Worm (Caenorhabditis elegans) whole organism, young adult: ENCODE results near the gene F14D7.14.

ENCODE experiments used
- B0261.1 ChIP-seq: sonication (generic microtip); optimal IDR thresholded peaks from 2 replicates; lab custom pipeline; 2016; ENCODE audit warnings: mild to moderate bottlenecking, missing genetic modification characterization, moderate library complexity, missing compliant biosample characterization
- C06A6.2 ChIP-seq: fragments of 200-800 bp; sonication (Bioruptor generic); conservative IDR thresholded peaks from 2 replicates; pipeline ENCODE4 v1.3.6; 2022; ENCODE audit warnings: missing genetic modification characterization, missing compliant biosample characterization
- F10E7.11 ChIP-seq: sonication (generic microtip); optimal IDR thresholded peaks from 2 replicates; lab custom pipeline; 2017; ENCODE audit warnings: mild to moderate bottlenecking, missing genetic modification characterization, moderate library complexity, missing compliant biosample characterization
- F23B12.7 ChIP-seq: sonication (generic microtip); optimal IDR thresholded peaks from 2 replicates; lab custom pipeline; 2017; ENCODE audit warnings: missing genetic modification characterization, mild to moderate bottlenecking, missing compliant biosample characterization, antibody characterized with exemption, moderate library complexity; ENCODE audit not compliant: insufficient read depth
- F39B2.1 ChIP-seq: fragments of 200-800 bp; sonication (Bioruptor generic); IDR thresholded peaks from 2 replicates; pipeline ENCODE4 v1.3.6; 2022; ENCODE audit warnings: missing genetic modification reagents, missing genetic modification characterization, missing compliant biosample characterization
- F52B5.7 ChIP-seq: sonication (generic microtip); optimal IDR thresholded peaks from 2 replicates; lab custom pipeline; 2016; ENCODE audit warnings: mild to moderate bottlenecking, missing genetic modification characterization, missing compliant biosample characterization
- T07F8.4 ChIP-seq: sonication (generic microtip); optimal IDR thresholded peaks from 2 replicates; lab custom pipeline; 2016; ENCODE audit warnings: mild to moderate bottlenecking, missing genetic modification characterization, moderate library complexity, missing compliant biosample characterization
- T26A5.8 ChIP-seq: sonication (generic microtip); optimal IDR thresholded peaks from 2 replicates; lab custom pipeline; 2016; ENCODE audit warnings: missing genetic modification characterization, missing compliant biosample characterization
- Y53F4B.3 ChIP-seq: fragments of 200-800 bp; sonication (Bioruptor generic); IDR thresholded peaks from 2 replicates; pipeline ENCODE4 v1.3.6; 2022; ENCODE audit warnings: missing genetic modification reagents, missing genetic modification characterization, missing compliant biosample characterization
- Y53G8AR.9 ChIP-seq: fragments of 200-800 bp; sonication (Bioruptor generic); conservative IDR thresholded peaks from 2 replicates; pipeline ENCODE4 v1.3.6; 2022; ENCODE audit warnings: missing genetic modification reagents, missing genetic modification characterization, missing compliant biosample characterization
- akir-1 ChIP-seq: fragments of 200-800 bp; sonication (Bioruptor generic); optimal IDR thresholded peaks from 2 replicates; lab custom pipeline; 2018; ENCODE audit warnings: mild to moderate bottlenecking, missing genetic modification characterization, moderate library complexity, missing compliant biosample characterization
- ama-1 ChIP-seq, 3 experiments: fragments of 150-350 bp in 1 of 3; sonication (generic microtip) in 2 of 3; optimal IDR thresholded peaks; 2 replicates each; lab custom pipeline; 2014 to 2018; ENCODE audit warnings: missing biosample characterization in 2 of 3, missing genetic modification characterization in 2 of 3, missing genetic modification reagents in 2 of 3
- aptf-2 ChIP-seq: fragments of 200-800 bp; sonication (Bioruptor generic); conservative IDR thresholded peaks from 2 replicates; pipeline ENCODE4 v1.3.6; 2022; ENCODE audit warnings: missing genetic modification reagents, missing genetic modification characterization, missing compliant biosample characterization
- aptf-3 ChIP-seq: fragments of 200-800 bp; sonication (Bioruptor generic); IDR thresholded peaks from 2 replicates; pipeline ENCODE4 v1.3.6; 2022; ENCODE audit warnings: missing genetic modification characterization, missing compliant biosample characterization
- atf-7 ChIP-seq: sonication (generic microtip); optimal IDR thresholded peaks from 2 replicates; lab custom pipeline; 2017; ENCODE audit warnings: mild to moderate bottlenecking, missing genetic modification characterization, missing compliant biosample characterization
- athp-1 ChIP-seq: sonication (generic microtip); optimal IDR thresholded peaks from 2 replicates; lab custom pipeline; 2017; ENCODE audit warnings: mild to moderate bottlenecking, missing genetic modification characterization, missing compliant biosample characterization
- attf-5 ChIP-seq: fragments of 200-800 bp; sonication (Bioruptor generic); optimal IDR thresholded peaks from 2 replicates; lab custom pipeline; 2018; ENCODE audit warnings: mild to moderate bottlenecking, missing genetic modification characterization, missing compliant biosample characterization
- bed-1 ChIP-seq: fragments of 200-800 bp; sonication (Bioruptor generic); IDR thresholded peaks from 2 replicates; pipeline ENCODE4 v1.3.6; 2022; ENCODE audit warnings: missing genetic modification reagents, missing genetic modification characterization, missing compliant biosample characterization
- bed-2 ChIP-seq: fragments of 200-800 bp; sonication (Bioruptor generic); IDR thresholded peaks from 2 replicates; pipeline ENCODE4 v1.3.6; 2022; ENCODE audit warnings: missing genetic modification reagents, missing genetic modification characterization, missing compliant biosample characterization
- cebp-2 ChIP-seq: fragments of 200-800 bp; sonication (Bioruptor generic); IDR thresholded peaks from 2 replicates; pipeline ENCODE4 v1.3.6; 2022; ENCODE audit warnings: missing genetic modification characterization, missing compliant biosample characterization
- ceh-79 ChIP-seq: sonication (generic microtip); optimal IDR thresholded peaks from 2 replicates; lab custom pipeline; 2017; ENCODE audit warnings: mild to moderate bottlenecking, missing genetic modification characterization, missing compliant biosample characterization
- chd-7 ChIP-seq: sonication (generic microtip); optimal IDR thresholded peaks from 2 replicates; lab custom pipeline; 2016; ENCODE audit warnings: mild to moderate bottlenecking, missing genetic modification characterization, moderate library complexity, missing compliant biosample characterization
- die-1 ChIP-seq: sonication (generic microtip); optimal IDR thresholded peaks from 2 replicates; lab custom pipeline; 2016; ENCODE audit warnings: missing genotype, mild to moderate bottlenecking, missing genetic modification characterization, missing compliant biosample characterization
- gei-17 ChIP-seq: fragments of 200-800 bp; sonication (Bioruptor generic); optimal IDR thresholded peaks from 2 replicates; lab custom pipeline; 2018; ENCODE audit warnings: mild to moderate bottlenecking, missing genetic modification characterization, missing compliant biosample characterization
- hmg-1.2 ChIP-seq: fragments of 200-800 bp; sonication (Bioruptor generic); IDR thresholded peaks from 2 replicates; pipeline ENCODE4 v1.3.6; 2022; ENCODE audit warnings: missing genetic modification reagents, missing genetic modification characterization, missing compliant biosample characterization
- hrde-1 ChIP-seq: sonication (generic microtip); optimal IDR thresholded peaks from 2 replicates; lab custom pipeline; 2016; ENCODE audit warnings: missing genetic modification characterization, mild to moderate bottlenecking, missing compliant biosample characterization, moderate library complexity, missing genotype, missing genetic modification reagents, borderline replicate concordance
- hsf-1 ChIP-seq: fragments of 200-800 bp; sonication (Bioruptor generic); IDR thresholded peaks from 2 replicates; pipeline ENCODE4 v1.3.6; 2022; ENCODE audit warnings: missing genetic modification reagents, missing genetic modification characterization, missing compliant biosample characterization
- lag-1 ChIP-seq: fragments of 200-800 bp; sonication (Bioruptor generic); IDR thresholded peaks from 2 replicates; pipeline ENCODE4 v1.3.6; 2022; ENCODE audit warnings: missing genetic modification reagents, missing genetic modification characterization, missing compliant biosample characterization
- let-607 ChIP-seq, 2 experiments: fragments of 200-800 bp in 1 of 2; sonication (Bioruptor generic) in 1 of 2; sonication (generic microtip) in 1 of 2; optimal IDR thresholded peaks; 2 replicates each; lab custom pipeline; 2016 to 2018; ENCODE audit warnings: mild to moderate bottlenecking in 2 of 2, missing compliant biosample characterization in 2 of 2, missing genetic modification characterization in 2 of 2, moderate library complexity in 2 of 2, missing genotype in 1 of 2
- lin-35 ChIP-seq, 3 experiments: fragments of 150-350 bp in 2 of 3; sonication (generic microtip) in 1 of 3; optimal IDR thresholded peaks; 2 replicates each; lab custom pipeline; 2014 to 2018; ENCODE audit warnings: missing biosample characterization in 3 of 3, missing genetic modification characterization in 3 of 3, missing genetic modification reagents in 3 of 3
- lin-40 ChIP-seq: sonication (generic microtip); optimal IDR thresholded peaks from 2 replicates; lab custom pipeline; 2016; ENCODE audit warnings: missing genetic modification characterization, mild to moderate bottlenecking, missing compliant biosample characterization, missing genotype, missing genetic modification reagents
- madf-6 ChIP-seq: fragments of 200-800 bp; sonication (Bioruptor generic); IDR thresholded peaks from 2 replicates; pipeline ENCODE4 v1.3.6; 2022; ENCODE audit warnings: missing genetic modification reagents, missing genetic modification characterization, missing compliant biosample characterization
- mcd-1 ChIP-seq: fragments of 200-800 bp; sonication (Bioruptor generic); IDR thresholded peaks from 2 replicates; pipeline ENCODE4 v1.3.6; 2022; ENCODE audit warnings: missing genetic modification reagents, missing genetic modification characterization, missing compliant biosample characterization
- mel-28 ChIP-seq: sonication (generic microtip); optimal IDR thresholded peaks from 2 replicates; lab custom pipeline; 2016; ENCODE audit warnings: borderline replicate concordance, mild to moderate bottlenecking, missing genetic modification characterization, missing compliant biosample characterization
- mxl-1 ChIP-seq: sonication (generic microtip); optimal IDR thresholded peaks from 2 replicates; lab custom pipeline; 2016; ENCODE audit warnings: missing genetic modification characterization, missing compliant biosample characterization
- nfya-2 ChIP-seq: fragments of 200-800 bp; sonication (Bioruptor generic); IDR thresholded peaks from 2 replicates; pipeline ENCODE4 v1.3.6; 2022; ENCODE audit warnings: missing genetic modification reagents, missing genetic modification characterization, missing compliant biosample characterization
- nfyb-1 ChIP-seq: fragments of 200-800 bp; sonication (Bioruptor generic); IDR thresholded peaks from 2 replicates; pipeline ENCODE4 v1.3.6; 2022; ENCODE audit warnings: missing genetic modification reagents, missing genetic modification characterization, missing compliant biosample characterization
- nhr-27 ChIP-seq: fragments of 200-800 bp; sonication (Bioruptor generic); optimal IDR thresholded peaks from 2 replicates; lab custom pipeline; 2018; ENCODE audit warnings: mild to moderate bottlenecking, missing genetic modification characterization, moderate library complexity, missing compliant biosample characterization
- nhr-80 ChIP-seq: sonication (generic microtip); optimal IDR thresholded peaks from 2 replicates; lab custom pipeline; 2016; ENCODE audit warnings: missing genetic modification characterization, missing compliant biosample characterization
- nhr-90 ChIP-seq: sonication (generic microtip); optimal IDR thresholded peaks from 2 replicates; lab custom pipeline; 2016; ENCODE audit warnings: missing genotype, mild to moderate bottlenecking, missing genetic modification characterization, missing compliant biosample characterization
- pbrm-1 ChIP-seq: fragments of 200-800 bp; sonication (Bioruptor generic); IDR thresholded peaks from 2 replicates; pipeline ENCODE4 v1.3.6; 2022; ENCODE audit warnings: missing genetic modification reagents, missing genetic modification characterization, missing compliant biosample characterization
- repo-1 ChIP-seq: sonication (generic microtip); optimal IDR thresholded peaks from 2 replicates; lab custom pipeline; 2017; ENCODE audit warnings: mild to moderate bottlenecking, missing genetic modification characterization, missing compliant biosample characterization
- snpc-1.3 ChIP-seq: sonication (generic microtip); optimal IDR thresholded peaks from 2 replicates; lab custom pipeline; 2017; ENCODE audit warnings: missing genetic modification characterization, mild to moderate bottlenecking, missing compliant biosample characterization, antibody characterized with exemption, moderate library complexity, missing genotype, missing genetic modification reagents; ENCODE audit not compliant: insufficient read depth
- tlf-1 ChIP-seq: fragments of 200-800 bp; sonication (Bioruptor generic); optimal IDR thresholded peaks from 2 replicates; lab custom pipeline; 2018; ENCODE audit warnings: mild to moderate bottlenecking, missing genetic modification characterization, missing compliant biosample characterization
- ztf-25 ChIP-seq: fragments of 200-800 bp; sonication (Bioruptor generic); IDR thresholded peaks from 2 replicates; pipeline ENCODE4 v1.3.6; 2022; ENCODE audit warnings: missing genetic modification reagents, missing genetic modification characterization, missing compliant biosample characterization

F14D7.14 gene

DNA sequence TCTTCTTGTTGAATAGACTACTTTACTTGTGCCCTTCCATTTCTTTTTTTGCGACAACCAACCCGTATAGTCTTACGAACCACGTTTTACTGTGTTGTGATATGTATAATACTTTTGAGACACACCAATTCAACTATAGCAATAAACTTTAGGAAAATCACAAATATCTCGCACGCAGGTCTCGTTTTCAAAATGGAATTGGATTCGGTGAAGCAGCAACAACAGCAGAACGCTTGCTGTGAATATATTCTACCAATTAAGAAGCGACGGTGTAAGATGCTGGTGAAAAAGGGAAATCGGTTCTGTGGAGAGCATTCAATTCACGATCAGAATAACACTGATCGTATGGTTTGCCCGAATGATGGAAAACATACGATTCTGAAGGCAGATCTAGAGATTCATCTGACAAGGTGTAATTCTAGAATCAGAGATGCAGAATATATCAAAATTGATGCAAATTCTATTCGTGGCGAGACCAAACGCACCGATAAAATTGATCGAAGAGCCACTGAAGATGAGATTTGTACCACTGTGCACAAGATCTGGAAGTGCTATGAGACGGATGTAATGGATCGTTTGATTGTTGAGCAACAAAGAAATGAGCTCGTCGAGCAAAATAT, 44.6 kb downstream of the F14D7.14 start, which contains the start of gene Y49A3A.3 (continued):
- TF ChIP-seq hrde-1 (peak; percentile 63), athp-1 (tag; lab: Kevin White, UChicago) (peak; percentile 88), gei-17 (GFP tag; lab: Kevin White, UChicago) (peak; percentile 24), F52B5.7 (tag; lab: Kevin White, UChicago) (peak; percentile 87), madf-6 (GFP tag; lab: Robert Waterston, UW) (peak; percentile 56), ama-1 (optimal IDR thresholded peaks at IDR 0.05; lab: Kevin White, UChicago) (peak; percentile 76), ama-1 (GFP tag; optimal IDR thresholded peaks at IDR 0.05; lab: Kevin White, UChicago) (peak in 1 of 2 experiments; percentile 80), nhr-80 (tag; lab: Kevin White, UChicago) (peak; percentile 25), nfyb-1 (GFP tag; lab: Robert Waterston, UW) (peak; percentile 78), F10E7.11 (peak; percentile 48), hsf-1 (GFP tag; lab: Robert Waterston, UW) (peak; percentile 17; the same call in 1 of the 2 replicates), T07F8.4 (tag; lab: Kevin White, UChicago) (no peak), F39B2.1 (GFP tag; lab: Robert Waterston, UW) (peak; percentile 68; the same call in 1 of the 2 replicates), atf-7 (tag; lab: Kevin White, UChicago) (peak; percentile 84), die-1 (tag; lab: Kevin White, UChicago) (peak; percentile 33), mel-28 (tag; lab: Kevin White, UChicago) (peak; percentile 46), ceh-79 (tag; lab: Kevin White, UChicago) (peak; percentile 89), snpc-1.3 (tag; lab: Kevin White, UChicago) (no peak), akir-1 (GFP tag; lab: Kevin White, UChicago) (peak; percentile 13), lag-1 (GFP tag; lab: Robert Waterston, UW) (no peak), tlf-1 (peak; percentile 87), let-607 (tag; optimal IDR thresholded peaks at IDR 0.05; lab: Kevin White, UChicago) (peak; percentile 61 to 71), repo-1 (tag; lab: Kevin White, UChicago) (peak; percentile 95), bed-1 (GFP tag; lab: Robert Waterston, UW) (no peak), nhr-27 (tag; lab: Kevin White, UChicago) (peak; percentile 88), mcd-1 (GFP tag; lab: Robert Waterston, UW) (peak; percentile 49), chd-7 (peak; percentile 91), Y53G8AR.9 (GFP tag; lab: Robert Waterston, UW) (0 out of 2 replicates have a peak, but pooled peaks have one; percentile 78), attf-5 (GFP tag; lab: Kevin White, UChicago) (peak; percentile 43), cebp-2 (0 out of 2 replicates have a peak, but pooled peaks have one; percentile 60), nfya-2 (0 out of 2 replicates have a peak, but pooled peaks have one; percentile 22), bed-2 (GFP tag; lab: Robert Waterston, UW) (no peak), C06A6.2 (0 out of 2 replicates have a peak, but pooled peaks have one; percentile 13)
- TF ChIP-seq, all 124 proteins: peak for 58

DNA sequence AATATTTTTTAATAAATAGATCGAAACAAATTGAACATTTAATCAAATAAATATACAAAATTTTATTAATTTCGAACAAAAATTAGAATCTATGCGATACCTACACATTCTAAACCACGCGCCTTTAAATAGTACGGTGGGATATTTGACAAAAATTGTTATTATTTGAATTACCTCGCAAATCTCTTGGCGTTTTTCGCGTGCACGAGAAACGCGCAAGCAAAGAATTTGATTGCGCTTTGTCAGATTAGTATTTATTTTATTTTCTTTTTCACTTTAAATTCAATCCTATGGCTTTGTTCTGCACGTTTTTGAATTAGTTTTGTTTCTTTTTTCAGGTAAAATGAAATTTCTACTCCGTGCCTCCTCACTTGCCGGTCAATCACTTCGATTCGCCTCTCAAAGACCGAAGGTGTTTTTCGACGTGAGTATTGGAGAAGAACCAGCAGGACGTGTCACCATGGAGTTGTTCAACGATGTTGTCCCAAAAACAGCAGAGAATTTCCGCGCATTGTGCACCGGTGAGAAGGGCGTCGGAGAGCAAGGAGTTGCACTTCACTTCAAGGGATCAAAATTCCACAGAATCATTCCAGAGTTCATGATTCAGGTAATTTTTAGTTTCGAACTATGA, 46.1 kb downstream of the F14D7.14 start, which contains the start of gene cyn-1:
Gene cyn-1, plus strand, starts transcription at position 339 of the 631 bp plus-strand sequence.
- TF ChIP-seq nfya-2 (no peak), hrde-1 (peak; percentile 55), mcd-1 (GFP tag; lab: Robert Waterston, UW) (peak; percentile 82), mxl-1 (tag; lab: Kevin White, UChicago) (no peak), ceh-79 (tag; lab: Kevin White, UChicago) (no peak), pbrm-1 (GFP tag; lab: Robert Waterston, UW) (peak; percentile 25; the same call in 1 of the 2 replicates), ztf-25 (no peak), T26A5.8 (tag; lab: Kevin White, UChicago) (no peak), lin-40 (tag; lab: Kevin White, UChicago) (peak; percentile 81), lin-35 (GFP tag; optimal IDR thresholded peaks at IDR 0.05; lab: Kevin White, UChicago) (peak; percentile 61 to 96 (median 74)), F23B12.7 (tag; lab: Kevin White, UChicago) (peak; percentile 58), B0261.1 (tag; lab: Kevin White, UChicago) (no peak), Y53F4B.3 (GFP tag; lab: Robert Waterston, UW) (no peak), aptf-3 (GFP tag; lab: Robert Waterston, UW) (no peak), aptf-2 (GFP tag; lab: Robert Waterston, UW) (no peak), hmg-1.2 (GFP tag; lab: Robert Waterston, UW) (peak; percentile 53), nhr-90 (tag; lab: Kevin White, UChicago) (no peak)
